Fruit fly (Drosophila melanogaster): ENCODE data around the gene IP3K1.

The IP3K1 gene

dm6 chr2L:9785917-9786432 is 3.8 kb downstream of the IP3K1 start (continued):
- peak; percentile 14 for TF ChIP-seq caup (GFP tag; optimal IDR thresholded peaks at IDR 0.05; ENCODE audit: severe bottlenecking)
- no peak for TF ChIP-seq CG2120 (GFP tag; optimal IDR thresholded peaks at IDR 0.05)
- TF ChIP-seq prd (optimal IDR thresholded peaks at IDR 0.05): no peak
- no peak for TF ChIP-seq prd (GFP tag; IDR thresholded peaks at IDR 0.05)
- TF ChIP-seq CG17802 (tag; optimal IDR thresholded peaks at IDR 0.05): no peak
- no peak for TF ChIP-seq Gug (GFP tag; IDR thresholded peaks at IDR 0.05)
- TF ChIP-seq lmd (GFP tag; IDR thresholded peaks at IDR 0.05): no peak
- no peak for TF ChIP-seq CG7372 (GFP tag; IDR thresholded peaks at IDR 0.05)
- no peak for TF ChIP-seq tll (GFP tag; optimal IDR thresholded peaks at IDR 0.05)
- TF ChIP-seq Ptx1 (GFP tag; IDR thresholded peaks at IDR 0.05): no peak
- no peak for TF ChIP-seq nmo (GFP tag; optimal IDR thresholded peaks at IDR 0.05)
- no peak for TF ChIP-seq chm (GFP tag; IDR thresholded peaks at IDR 0.05)
- no peak for TF ChIP-seq dysf (GFP tag; IDR thresholded peaks at IDR 0.05)
- no peak for TF ChIP-seq CG12942 (GFP tag; optimal IDR thresholded peaks at IDR 0.05)
- no peak for TF ChIP-seq CG10366 (GFP tag; IDR thresholded peaks at IDR 0.05)
- TF ChIP-seq CG14014 (GFP tag; IDR thresholded peaks at IDR 0.05): 0 out of 2 replicates have a peak, but pooled peaks have one; percentile 18
- TF ChIP-seq ftz-f1 (GFP tag; optimal IDR thresholded peaks at IDR 0.05): peak; percentile 35
- no peak for TF ChIP-seq CG15269 (tag; optimal IDR thresholded peaks at IDR 0.05)
- no peak for TF ChIP-seq CG10209 (GFP tag; optimal IDR thresholded peaks at IDR 0.05)
- no peak for TF ChIP-seq Usf (GFP tag; optimal IDR thresholded peaks at IDR 0.05)
- peak; percentile 78; the same call in 1 of the 4 replicates for TF ChIP-seq chinmo (GFP tag; IDR thresholded peaks at IDR 0.05; ENCODE audit: partially characterized antibody)
- TF ChIP-seq CG14860 (GFP tag; IDR thresholded peaks at IDR 0.05; ENCODE audit: partially characterized antibody): no peak
- no peak for TF ChIP-seq CG11085 (GFP tag; IDR thresholded peaks at IDR 0.05)
- no peak for TF ChIP-seq CG5180 (GFP tag; optimal IDR thresholded peaks at IDR 0.05)
- TF ChIP-seq CG13287 (GFP tag; IDR thresholded peaks at IDR 0.05; ENCODE audit: partially characterized antibody): no peak
- TF ChIP-seq HHEX (GFP tag; optimal IDR thresholded peaks at IDR 0.05): no peak
- no peak for TF ChIP-seq CG32532 (GFP tag; IDR thresholded peaks at IDR 0.05)
- peak; percentile 87 for TF ChIP-seq mirr (GFP tag; optimal IDR thresholded peaks at IDR 0.05)
- TF ChIP-seq CG9727 (GFP tag; optimal IDR thresholded peaks at IDR 0.05): no peak
- peak; percentile 51 for TF ChIP-seq sd (tag; optimal IDR thresholded peaks at IDR 0.05)
- no peak for TF ChIP-seq NC2α (GFP tag; optimal IDR thresholded peaks at IDR 0.05)
- TF ChIP-seq CG17361 (GFP tag; IDR thresholded peaks at IDR 0.05): no peak
- no peak for TF ChIP-seq Rx (GFP tag; IDR thresholded peaks at IDR 0.05)
- no peak for TF ChIP-seq dmrt11E (tag; optimal IDR thresholded peaks at IDR 0.05)
- 0 out of 2 replicates have a peak, but pooled peaks have one; percentile 7 for TF ChIP-seq ara (GFP tag; IDR thresholded peaks at IDR 0.05)
- no peak for TF ChIP-seq CG6854 (GFP tag; optimal IDR thresholded peaks at IDR 0.05)
- no peak for TF ChIP-seq Myb (GFP tag; optimal IDR thresholded peaks at IDR 0.05)
- TF ChIP-seq CG15514 (GFP tag; optimal IDR thresholded peaks at IDR 0.05): peak; percentile 24
- no peak for TF ChIP-seq CG11504 (tag; optimal IDR thresholded peaks at IDR 0.05)
- no peak for TF ChIP-seq ranshi (GFP tag; IDR thresholded peaks at IDR 0.05)
- TF ChIP-seq CG3281 (GFP tag; optimal IDR thresholded peaks at IDR 0.05): no peak
- no peak for TF ChIP-seq sima (GFP tag; optimal IDR thresholded peaks at IDR 0.05)
- no peak for TF ChIP-seq C15 (GFP tag; IDR thresholded peaks at IDR 0.05)
- no peak for TF ChIP-seq Aef1 (GFP tag; IDR thresholded peaks at IDR 0.05)
- no peak for TF ChIP-seq CG1602 (GFP tag; optimal IDR thresholded peaks at IDR 0.05)
